Fruit fly (Drosophila melanogaster): ENCODE measurements around the gene Eig71Ek.

The Eig71Ek gene

DNA sequence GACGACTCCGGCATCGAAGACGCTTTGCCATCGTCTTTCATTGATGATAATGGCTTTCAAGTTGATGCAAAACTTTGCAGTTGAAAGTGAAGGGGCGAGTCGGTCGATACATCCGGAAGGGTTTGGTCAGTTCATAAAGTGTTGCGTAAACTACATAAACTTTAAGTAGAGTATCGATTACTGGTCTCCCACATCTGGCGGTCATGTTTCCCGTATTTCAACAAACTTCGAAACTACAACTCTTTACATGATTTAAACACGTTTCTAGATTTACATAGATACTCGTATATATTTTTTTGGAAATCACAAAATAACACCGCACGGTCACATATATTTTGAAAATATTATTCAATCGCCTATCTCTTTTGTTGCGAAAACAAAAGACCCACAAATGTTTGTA is 26.8 kb downstream of the Eig71Ek start, which contains the start of gene CG34452:
Gene CG34452, minus strand, starts transcription at position 101 of the 400 bp plus-strand sequence.
- no peak for TF ChIP-seq kay (GFP tag; ENCODE audit: borderline replicate concordance)

dm6 chr3L:15689518-15689917 is 28.5 kb downstream of the Eig71Ek start:
- TF ChIP-seq CG7045 (GFP tag; optimal IDR thresholded peaks at IDR 0.05): no peak
- TF ChIP-seq CG14711 (tag; optimal IDR thresholded peaks at IDR 0.05): no peak
- no peak for TF ChIP-seq Crg-1 (GFP tag; optimal IDR thresholded peaks at IDR 0.05)
- TF ChIP-seq CG5204 (GFP tag; optimal IDR thresholded peaks at IDR 0.05): no peak
- no peak for TF ChIP-seq cic (GFP tag; optimal IDR thresholded peaks at IDR 0.05)
- TF ChIP-seq CG33017 (tag; optimal IDR thresholded peaks at IDR 0.05): no peak
- TF ChIP-seq CG1620 (GFP tag; optimal IDR thresholded peaks at IDR 0.05): no peak
- TF ChIP-seq toe (GFP tag; optimal IDR thresholded peaks at IDR 0.05): no peak
- no peak for TF ChIP-seq Mnt (GFP tag; optimal IDR thresholded peaks at IDR 0.05)
- TF ChIP-seq Hr96 (GFP tag; optimal IDR thresholded peaks at IDR 0.05): no peak
- no peak for TF ChIP-seq CG7101 (tag; optimal IDR thresholded peaks at IDR 0.05)

DNA sequence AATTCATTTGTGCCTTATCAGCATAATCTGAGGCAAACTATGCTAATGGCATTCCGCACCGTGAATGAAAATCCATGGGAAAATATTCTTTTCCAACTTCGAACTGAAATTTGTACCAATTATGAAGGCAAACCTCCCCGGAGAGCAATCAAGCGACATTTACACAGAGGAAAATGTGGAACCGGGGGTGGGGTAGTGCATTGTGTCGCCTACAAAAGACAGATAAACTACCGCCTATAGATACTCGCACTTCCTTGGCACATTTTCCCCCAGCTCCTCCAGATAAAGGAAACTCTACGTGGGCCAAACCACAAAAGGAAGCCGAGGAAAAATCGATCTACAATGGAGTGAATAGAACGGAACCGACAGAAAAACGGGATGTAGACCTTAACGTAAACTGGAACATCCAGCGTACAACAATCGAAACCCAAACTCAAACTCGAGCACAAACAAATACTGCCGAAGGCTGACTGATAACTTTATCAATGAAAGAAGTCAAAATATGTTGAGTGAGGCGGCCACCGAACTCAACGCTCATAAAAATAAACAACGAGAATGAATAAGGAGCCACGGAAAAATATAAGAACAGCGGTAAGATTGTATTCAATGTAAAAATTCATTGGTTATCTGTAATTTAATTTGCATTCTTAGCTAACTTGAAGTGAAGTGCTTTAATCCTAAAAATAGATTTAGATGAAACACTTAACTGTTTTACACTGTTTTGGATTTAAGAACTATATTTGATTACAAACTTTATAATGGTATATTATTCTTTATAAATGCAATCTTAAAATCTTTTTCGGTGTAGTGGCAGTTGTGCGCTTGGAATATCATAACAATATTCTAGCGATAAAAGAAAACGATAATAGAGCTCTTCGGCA is 29.9 kb downstream of the Eig71Ek start:
- no peak for TF ChIP-seq tj (GFP tag; optimal IDR thresholded peaks at IDR 0.05)
- no peak for TF ChIP-seq toe (GFP tag; optimal IDR thresholded peaks at IDR 0.05)
- no peak for TF ChIP-seq Hr96 (GFP tag; optimal IDR thresholded peaks at IDR 0.05)
- TF ChIP-seq CG1620 (GFP tag; optimal IDR thresholded peaks at IDR 0.05): no peak
- TF ChIP-seq cnc (optimal IDR thresholded peaks at IDR 0.05): no peak
- TF ChIP-seq pad (GFP tag; optimal IDR thresholded peaks at IDR 0.05): no peak
- no peak for TF ChIP-seq Crg-1 (GFP tag; optimal IDR thresholded peaks at IDR 0.05)
- TF ChIP-seq CG7101 (tag; optimal IDR thresholded peaks at IDR 0.05): no peak
- TF ChIP-seq CG12768 (GFP tag; optimal IDR thresholded peaks at IDR 0.05): no peak
- no peak for TF ChIP-seq cic (GFP tag; optimal IDR thresholded peaks at IDR 0.05)
- TF ChIP-seq ovo (GFP tag; optimal IDR thresholded peaks at IDR 0.05): no peak
- TF ChIP-seq kay (GFP tag; ENCODE audit: borderline replicate concordance): no peak
- TF ChIP-seq Mnt (GFP tag; optimal IDR thresholded peaks at IDR 0.05): no peak
- no peak for TF ChIP-seq Clk (GFP tag; optimal IDR thresholded peaks at IDR 0.05)
- no peak for TF ChIP-seq bab1 (GFP tag; optimal IDR thresholded peaks at IDR 0.05)

- TF ChIP-seq CG7101 (tag; optimal IDR thresholded peaks at IDR 0.05): no peak
- TF ChIP-seq Crg-1 (GFP tag; optimal IDR thresholded peaks at IDR 0.05): no peak
- no peak for TF ChIP-seq cic (GFP tag; optimal IDR thresholded peaks at IDR 0.05)
- no peak for TF ChIP-seq Mnt (GFP tag; optimal IDR thresholded peaks at IDR 0.05)
- no peak for TF ChIP-seq ovo (GFP tag; optimal IDR thresholded peaks at IDR 0.05)
- no peak for TF ChIP-seq CG7045 (GFP tag; optimal IDR thresholded peaks at IDR 0.05)
- no peak for TF ChIP-seq CG5204 (GFP tag; optimal IDR thresholded peaks at IDR 0.05)
- no peak for TF ChIP-seq Hr96 (GFP tag; optimal IDR thresholded peaks at IDR 0.05)
- no peak for TF ChIP-seq kay (GFP tag; ENCODE audit: borderline replicate concordance)
- TF ChIP-seq CG1620 (GFP tag; optimal IDR thresholded peaks at IDR 0.05): no peak
- no peak for TF ChIP-seq CG12768 (GFP tag; optimal IDR thresholded peaks at IDR 0.05)
- no peak for TF ChIP-seq bab1 (GFP tag; optimal IDR thresholded peaks at IDR 0.05)
- TF ChIP-seq tj (GFP tag; optimal IDR thresholded peaks at IDR 0.05): no peak
- no peak for TF ChIP-seq CG11617 (GFP tag; optimal IDR thresholded peaks at IDR 0.05)
- TF ChIP-seq CG14711 (tag; optimal IDR thresholded peaks at IDR 0.05): no peak
- no peak for TF ChIP-seq cnc (optimal IDR thresholded peaks at IDR 0.05)
- TF ChIP-seq Clk (GFP tag; optimal IDR thresholded peaks at IDR 0.05): no peak
Measured at dm6 chr3L:15691968-15692367, 30.9 kb downstream of the Eig71Ek start, which contains the start of gene CG34451. CG34451 (minus strand) TSS chr3L:15692068.

dm6 chr3L:15692388-15692787 is 31.3 kb downstream of the Eig71Ek start:
- TF ChIP-seq CG11617 (GFP tag; optimal IDR thresholded peaks at IDR 0.05) (no peak), Crg-1 (GFP tag; optimal IDR thresholded peaks at IDR 0.05) (no peak), cic (GFP tag; optimal IDR thresholded peaks at IDR 0.05) (no peak), CG12768 (GFP tag; optimal IDR thresholded peaks at IDR 0.05) (no peak), ovo (GFP tag; optimal IDR thresholded peaks at IDR 0.05) (no peak), cnc (optimal IDR thresholded peaks at IDR 0.05) (no peak), Clk (GFP tag; optimal IDR thresholded peaks at IDR 0.05) (no peak), CG5204 (GFP tag; optimal IDR thresholded peaks at IDR 0.05) (no peak)

- TF ChIP-seq CG33017 (tag; optimal IDR thresholded peaks at IDR 0.05): no peak
- TF ChIP-seq CG7045 (GFP tag; optimal IDR thresholded peaks at IDR 0.05): no peak
Measured at dm6 chr3L:15692794-15693532, 31.9 kb downstream of the Eig71Ek start.

DNA sequence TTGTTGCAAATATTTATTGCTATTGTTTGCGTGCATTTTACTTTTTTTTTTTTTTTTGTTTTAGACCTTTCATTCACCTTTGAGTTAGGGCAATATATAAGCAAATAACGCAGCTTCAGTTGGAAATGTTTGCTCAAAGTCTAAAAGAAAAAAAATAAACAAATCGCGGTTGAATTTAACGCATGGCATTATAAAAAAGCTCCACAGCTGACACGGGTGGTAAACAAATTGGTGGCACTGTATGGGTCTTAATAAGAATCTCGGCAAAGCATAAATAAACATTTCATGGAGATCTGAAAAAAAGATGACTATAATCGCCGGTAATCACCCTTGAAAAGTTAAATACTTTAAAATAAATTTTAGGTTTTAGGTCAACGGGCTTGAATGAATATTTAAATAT is 33.4 kb downstream of the Eig71Ek start:
- TF ChIP-seq CG7101 (tag; optimal IDR thresholded peaks at IDR 0.05) (peak; percentile 4), CG33017 (tag; optimal IDR thresholded peaks at IDR 0.05) (no peak)
